Worm (Caenorhabditis elegans) whole organism, mixed stage, embryonic: Measurements from ENCODE around the gene T05C1.3.

ENCODE experiments used
- bed-3 ChIP-seq: fragments of 200-800 bp; sonication (Bioruptor generic); optimal IDR thresholded peaks from 3 replicates; lab custom pipeline; 2018; ENCODE audit warnings: mild to moderate bottlenecking, missing genetic modification characterization, moderate library complexity, missing compliant biosample characterization
- blmp-1 ChIP-seq: fragments of 150-350 bp; optimal IDR thresholded peaks from 2 replicates; lab custom pipeline; 2014; ENCODE audit warnings: missing biosample characterization, missing genetic modification characterization
- ceh-43 ChIP-seq: fragments of 200-800 bp; sonication (Bioruptor generic); optimal IDR thresholded peaks from 2 replicates; lab custom pipeline; 2018; ENCODE audit warnings: mild to moderate bottlenecking, missing genetic modification characterization, moderate library complexity, missing compliant biosample characterization
- ces-1 ChIP-seq: fragments of 150-350 bp; optimal IDR thresholded peaks from 2 replicates; lab custom pipeline; 2014; ENCODE audit warnings: missing biosample characterization, missing genetic modification reagents, missing genetic modification characterization
- cnd-1 ChIP-seq: fragments of 200-800 bp; sonication (Bioruptor generic); optimal IDR thresholded peaks from 2 replicates; lab custom pipeline; 2018; ENCODE audit warnings: mild to moderate bottlenecking, missing genetic modification characterization, missing compliant biosample characterization
- drap-1 ChIP-seq: fragments of 200-800 bp; sonication (Bioruptor generic); optimal IDR thresholded peaks from 3 replicates; lab custom pipeline; 2018; ENCODE audit warnings: mild to moderate bottlenecking, missing genetic modification characterization, missing compliant biosample characterization
- elt-1 ChIP-seq: sonication (generic microtip); optimal IDR thresholded peaks from 2 replicates; lab custom pipeline; 2017; ENCODE audit warnings: missing genetic modification characterization, mild to moderate bottlenecking, missing compliant biosample characterization, antibody characterized with exemption, moderate library complexity, borderline replicate concordance; ENCODE audit not compliant: insufficient read depth
- elt-3 ChIP-seq: fragments of 150-350 bp; optimal IDR thresholded peaks from 2 replicates; lab custom pipeline; 2014; ENCODE audit warnings: missing biosample characterization, missing genetic modification characterization
- ham-2 ChIP-seq: fragments of 200-800 bp; sonication (Bioruptor generic); optimal IDR thresholded peaks from 2 replicates; lab custom pipeline; 2018; ENCODE audit warnings: mild to moderate bottlenecking, missing genetic modification characterization, missing compliant biosample characterization
- hlh-1 ChIP-seq: fragments of 150-350 bp; optimal IDR thresholded peaks from 2 replicates; lab custom pipeline; 2014; ENCODE audit warnings: missing biosample characterization, missing genetic modification reagents, missing genetic modification characterization
- lin-13 ChIP-seq: fragments of 150-350 bp; optimal IDR thresholded peaks from 2 replicates; lab custom pipeline; 2014; ENCODE audit warnings: missing biosample characterization, missing genetic modification characterization
- lin-32 ChIP-seq: fragments of 200-800 bp; sonication (Bioruptor generic); optimal IDR thresholded peaks from 2 replicates; lab custom pipeline; 2018; ENCODE audit warnings: mild to moderate bottlenecking, missing genetic modification characterization, missing compliant biosample characterization
- lsy-2 ChIP-seq: fragments of 150-350 bp; optimal IDR thresholded peaks from 2 replicates; lab custom pipeline; 2014; ENCODE audit warnings: missing biosample characterization, missing genetic modification characterization
- mab-5 ChIP-seq: fragments of 150-350 bp; optimal IDR thresholded peaks from 2 replicates; lab custom pipeline; 2014; ENCODE audit warnings: missing biosample characterization, missing genetic modification characterization
- mls-2 ChIP-seq: sonication (generic microtip); optimal IDR thresholded peaks from 2 replicates; lab custom pipeline; 2016; ENCODE audit warnings: mild to moderate bottlenecking, missing genetic modification characterization, moderate library complexity, missing compliant biosample characterization
- nhr-12 ChIP-seq: fragments of 150-350 bp; optimal IDR thresholded peaks from 2 replicates; lab custom pipeline; 2014; ENCODE audit warnings: missing biosample characterization, missing genetic modification characterization
- nhr-2 ChIP-seq: fragments of 150-350 bp; optimal IDR thresholded peaks from 2 replicates; lab custom pipeline; 2014; ENCODE audit warnings: missing biosample characterization, missing genetic modification characterization
- nhr-237 ChIP-seq: fragments of 150-350 bp; optimal IDR thresholded peaks from 2 replicates; lab custom pipeline; 2014; ENCODE audit warnings: missing biosample characterization, missing genetic modification characterization
- nhr-28 ChIP-seq: fragments of 150-350 bp; optimal IDR thresholded peaks from 2 replicates; lab custom pipeline; 2014; ENCODE audit warnings: missing biosample characterization, missing genetic modification characterization
- nhr-76 ChIP-seq: sonication (generic microtip); optimal IDR thresholded peaks from 2 replicates; lab custom pipeline; 2017; ENCODE audit warnings: missing biosample characterization, missing genetic modification characterization
- pha-4 ChIP-seq: fragments of 150-350 bp; optimal IDR thresholded peaks from 2 replicates; lab custom pipeline; 2018; ENCODE audit warnings: missing biosample characterization, missing genetic modification reagents, missing genetic modification characterization
- sem-2 ChIP-seq: fragments of 200-800 bp; sonication (Bioruptor generic); optimal IDR thresholded peaks from 2 replicates; lab custom pipeline; 2018; ENCODE audit warnings: mild to moderate bottlenecking, missing genetic modification characterization, missing compliant biosample characterization
- snpc-4 ChIP-seq: fragments of 150-350 bp; optimal IDR thresholded peaks from 2 replicates; lab custom pipeline; 2014; ENCODE audit warnings: missing biosample characterization, missing genetic modification characterization
- sptf-1 ChIP-seq: sonication (generic microtip); optimal IDR thresholded peaks from 2 replicates; lab custom pipeline; 2017; ENCODE audit warnings: mild to moderate bottlenecking, missing genetic modification characterization, moderate library complexity, missing compliant biosample characterization
- unc-120 ChIP-seq: sonication (generic microtip); optimal IDR thresholded peaks from 2 replicates; lab custom pipeline; 2017; ENCODE audit warnings: missing genetic modification characterization, missing compliant biosample characterization; ENCODE audit not compliant: poor library complexity, severe bottlenecking
- zip-8 ChIP-seq: fragments of 150-350 bp; optimal IDR thresholded peaks from 2 replicates; lab custom pipeline; 2014; ENCODE audit warnings: missing biosample characterization, missing genetic modification characterization
- ztf-11 ChIP-seq: fragments of 150-350 bp; optimal IDR thresholded peaks from 2 replicates; lab custom pipeline; 2014; ENCODE audit warnings: missing biosample characterization, missing genetic modification characterization

Gene T05C1.3

ce11 chrII:4494532-4494931, 5.3 kb upstream of the T05C1.3 start:
- peak; percentile 87 for TF ChIP-seq hlh-1
- no peak for TF ChIP-seq ces-1 (GFP tag; lab: Kevin White, UChicago)
- no peak for TF ChIP-seq sem-2 (GFP tag; lab: Kevin White, UChicago)
- no peak for TF ChIP-seq blmp-1

DNA sequence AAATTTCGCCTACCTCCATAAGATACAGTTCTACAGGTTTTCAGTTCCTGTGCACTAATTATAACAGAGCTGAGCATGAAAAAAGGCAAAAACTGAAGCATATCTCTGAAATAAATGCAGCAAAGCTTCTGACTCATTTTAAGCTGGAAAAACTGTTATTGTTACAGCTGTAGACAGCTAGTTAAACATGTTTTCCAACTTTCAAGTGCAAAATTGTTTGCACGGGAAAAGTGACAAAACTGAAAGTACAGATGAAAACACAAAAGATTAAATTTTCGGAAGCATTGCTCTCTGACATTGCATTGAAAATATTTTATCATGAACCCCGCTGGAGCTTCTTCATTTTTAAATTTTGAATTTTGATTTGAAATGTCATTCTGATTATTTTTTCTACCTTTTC, 1.5 kb upstream of the T05C1.3 start, which contains the start of gene T05C1.5:
T05C1.5 (minus strand) TSS at position 101 of the 400 bp plus-strand sequence.
- TF ChIP-seq lin-13 (tag; lab: Kevin White, UChicago) (no peak), unc-120 (tag; lab: Kevin White, UChicago) (no peak), lsy-2 (tag; lab: Kevin White, UChicago) (no peak), ham-2 (no peak), sem-2 (GFP tag; lab: Kevin White, UChicago) (no peak), lin-32 (GFP tag; lab: Kevin White, UChicago) (no peak), mls-2 (no peak), nhr-12 (no peak)

DNA sequence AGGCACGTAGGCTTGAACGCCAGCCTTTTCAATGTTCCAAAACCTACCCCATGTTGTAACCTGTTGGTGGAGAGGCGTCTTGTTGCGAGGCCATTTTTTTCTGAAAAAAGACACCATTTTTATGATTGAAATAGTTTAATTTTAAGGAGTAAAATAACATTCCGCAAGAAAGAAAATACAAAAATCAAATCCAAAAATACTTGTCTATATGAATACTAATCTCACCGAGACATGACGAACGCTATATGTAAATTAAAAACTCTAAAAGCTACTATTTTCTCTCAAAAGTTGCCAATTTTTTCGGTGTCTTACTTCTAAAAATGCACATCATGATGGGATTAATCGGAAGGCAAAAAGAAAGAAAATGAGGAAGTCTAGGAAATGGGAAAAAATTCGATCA, 7.2 kb downstream of the T05C1.3 start, which contains the start of gene T05C1.2:
T05C1.2 (minus strand) TSS at position 101 of the 400 bp plus-strand sequence.
- TF ChIP-seq snpc-4 (no peak), nhr-2 (tag; lab: Kevin White, UChicago) (no peak), hlh-1 (no peak), ceh-43 (GFP tag; lab: Kevin White, UChicago) (no peak), bed-3 (GFP tag; lab: Kevin White, UChicago) (no peak), elt-3 (tag; lab: Kevin White, UChicago) (no peak), nhr-12 (no peak), drap-1 (GFP tag; lab: Kevin White, UChicago) (no peak), mab-5 (tag; lab: Kevin White, UChicago) (no peak)

ce11 chrII:4478303-4478702, 10.9 kb downstream of the T05C1.3 start, which contains the start of gene T05C1.1:
TSS of gene T05C1.1 (plus strand) at chrII:4478603.
- TF ChIP-seq mls-2 (no peak), sem-2 (GFP tag; lab: Kevin White, UChicago) (no peak), nhr-237 (tag; lab: Kevin White, UChicago) (no peak), nhr-12 (no peak), hlh-1 (no peak), zip-8 (tag; lab: Kevin White, UChicago) (no peak), elt-1 (tag; lab: Kevin White, UChicago) (no peak), unc-120 (tag; lab: Kevin White, UChicago) (no peak), snpc-4 (no peak), ceh-43 (GFP tag; lab: Kevin White, UChicago) (no peak), lsy-2 (tag; lab: Kevin White, UChicago) (no peak), nhr-2 (tag; lab: Kevin White, UChicago) (no peak), mab-5 (tag; lab: Kevin White, UChicago) (no peak), nhr-76 (tag; lab: Kevin White, UChicago) (no peak), nhr-28 (tag; lab: Kevin White, UChicago) (no peak), blmp-1 (no peak)

DNA sequence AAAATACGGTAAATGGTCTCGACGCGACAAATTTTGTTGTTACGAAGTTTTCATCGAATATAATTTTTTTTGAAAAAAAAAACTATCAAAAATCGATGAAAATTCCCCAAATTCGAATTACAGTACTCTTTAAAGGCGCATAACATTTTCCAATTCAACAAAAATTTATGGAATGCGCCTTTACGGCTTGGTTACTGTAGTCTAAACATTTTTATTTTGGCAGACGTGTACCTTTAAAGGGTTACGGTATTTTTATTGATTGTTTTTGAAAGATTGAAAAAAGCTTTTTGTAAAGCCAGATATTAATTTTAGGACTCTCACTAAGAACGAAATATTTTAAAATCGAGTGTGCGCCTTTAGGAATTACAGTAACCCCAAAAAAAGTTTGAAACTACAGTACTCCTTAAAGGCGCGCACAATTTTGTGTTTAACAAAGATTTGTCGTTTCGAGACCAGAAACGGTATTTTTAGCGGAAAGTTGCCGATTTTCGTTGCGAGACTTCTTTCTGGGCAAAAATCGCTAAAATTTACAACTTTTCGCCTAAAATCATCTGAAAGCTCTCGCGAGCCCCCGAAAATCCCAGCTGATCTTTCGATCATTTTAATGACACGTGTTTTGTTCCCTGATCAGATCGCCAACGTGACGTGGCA, 15.1 kb downstream of the T05C1.3 start:
- TF ChIP-seq pha-4 (tag; lab: Kevin White, UChicago) = no peak

DNA sequence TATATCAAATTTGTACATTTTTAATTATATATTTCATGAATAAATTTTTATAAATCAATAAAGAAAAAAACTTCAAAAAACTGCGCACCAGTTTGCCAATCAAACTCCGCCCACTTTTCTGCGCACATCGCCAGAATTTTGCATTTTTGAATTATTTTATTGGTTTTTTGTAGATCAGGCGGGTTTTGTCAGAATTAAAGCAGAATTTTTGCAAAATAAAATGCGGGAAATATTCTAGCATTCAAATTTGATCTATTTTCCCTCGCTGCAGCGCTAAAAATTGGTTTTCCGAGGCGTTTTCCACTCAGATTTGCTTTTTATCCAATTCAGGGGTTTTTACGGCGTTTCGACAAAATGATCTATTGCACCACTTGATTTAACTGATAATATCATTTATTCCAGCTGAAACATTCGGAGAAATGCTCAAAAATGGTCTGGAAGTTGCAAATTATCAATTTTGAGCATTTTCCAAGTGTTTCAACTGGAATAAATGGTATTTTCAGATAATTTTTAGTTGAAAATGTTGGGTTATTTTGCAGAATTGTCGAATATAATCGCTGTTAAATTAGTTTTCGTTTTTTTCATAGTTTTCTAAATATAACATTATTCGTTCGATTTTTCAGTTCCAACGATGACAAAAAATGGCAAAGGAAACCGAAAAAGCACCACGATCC, 18.1 kb downstream of the T05C1.3 start, which contains the start of gene W06B4.1:
W06B4.1 (plus strand) TSS at position 624 of the 674 bp plus-strand sequence.
- TF ChIP-seq sptf-1 (tag; lab: Kevin White, UChicago) = no peak
- no peak for TF ChIP-seq elt-3 (tag; lab: Kevin White, UChicago)
- TF ChIP-seq lin-32 (GFP tag; lab: Kevin White, UChicago) = no peak
- TF ChIP-seq nhr-76 (tag; lab: Kevin White, UChicago) = no peak
- TF ChIP-seq nhr-28 (tag; lab: Kevin White, UChicago) = no peak
- no peak for TF ChIP-seq ztf-11 (tag; lab: Kevin White, UChicago)
- no peak for TF ChIP-seq mab-5 (tag; lab: Kevin White, UChicago)
- TF ChIP-seq nhr-237 (tag; lab: Kevin White, UChicago) = no peak
- no peak for TF ChIP-seq cnd-1 (tag; lab: Kevin White, UChicago)
- no peak for TF ChIP-seq drap-1 (GFP tag; lab: Kevin White, UChicago)
- no peak for TF ChIP-seq nhr-12
- no peak for TF ChIP-seq elt-1 (tag; lab: Kevin White, UChicago)
